Worm (Caenorhabditis elegans): ENCODE measurements around the gene samp-1.

Gene samp-1

DNA sequence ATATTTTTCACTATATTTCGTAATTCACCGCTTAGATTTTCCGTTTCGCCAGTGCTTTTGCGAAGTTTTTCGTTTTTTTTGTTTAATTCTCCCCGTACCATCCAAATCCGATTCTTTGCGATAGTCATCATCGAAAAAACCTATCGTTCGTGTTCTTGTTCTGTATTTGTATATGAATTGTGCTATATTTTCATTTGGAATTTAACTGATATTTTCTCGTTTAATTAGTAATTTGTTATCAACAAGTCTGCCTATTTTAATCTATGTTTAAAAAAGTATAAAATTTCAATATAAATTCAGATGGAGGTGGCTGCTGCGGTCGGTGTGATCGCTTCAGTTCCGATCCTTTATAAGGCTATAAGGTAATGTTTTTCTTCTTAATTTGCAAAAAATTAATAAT, at the start of gene samp-1:
TSS of gene samp-1 (plus strand) at position 301 of the 400 bp plus-strand sequence.
- TF ChIP-seq flt-1 (GFP tag; IDR thresholded peaks at IDR 0.05) (no peak), T22C8.4 (GFP tag; IDR thresholded peaks at IDR 0.05) (no peak), tab-1 (GFP tag; IDR thresholded peaks at IDR 0.05) (no peak), med-1 (GFP tag; optimal IDR thresholded peaks at IDR 0.05; ENCODE audit: insufficient read depth) (no peak), ztf-29 (GFP tag; IDR thresholded peaks at IDR 0.05) (no peak)

DNA sequence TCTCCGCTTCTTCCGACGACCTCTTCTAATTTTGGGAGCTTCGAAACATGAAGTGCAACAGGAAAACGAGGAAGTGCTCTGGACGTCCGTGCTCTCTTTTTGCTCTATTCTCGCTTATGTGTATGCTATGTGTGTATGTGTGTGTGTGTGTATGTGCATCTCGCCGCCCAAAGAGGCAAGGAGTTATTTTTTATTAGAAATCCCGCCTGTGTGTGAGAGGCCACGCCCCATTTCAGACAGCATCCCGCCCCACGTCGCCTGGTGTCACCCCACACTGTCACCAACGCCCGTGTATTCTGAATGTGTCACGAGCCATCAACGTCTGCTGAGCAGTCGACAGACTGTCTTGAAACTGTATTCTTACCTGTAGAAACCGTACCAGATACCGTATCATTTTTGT, 47.2 kb upstream of the samp-1 start, which contains the start of gene T05B9.2:
TSS of gene T05B9.2 (plus strand) at position 301 of the 400 bp plus-strand sequence.
- TF ChIP-seq cog-1 (tag; optimal IDR thresholded peaks at IDR 0.05) = no peak
- TF ChIP-seq tab-1 (GFP tag; IDR thresholded peaks at IDR 0.05) = no peak
- no peak for TF ChIP-seq ztf-29 (GFP tag; IDR thresholded peaks at IDR 0.05)
- no peak for TF ChIP-seq T22C8.4 (GFP tag; IDR thresholded peaks at IDR 0.05)
- no peak for TF ChIP-seq klf-2 (GFP tag; conservative IDR thresholded peaks at IDR 0.05)
- TF ChIP-seq ztf-23 (GFP tag; IDR thresholded peaks at IDR 0.05) = no peak
- TF ChIP-seq ref-1 (GFP tag; conservative IDR thresholded peaks at IDR 0.05) = no peak
- TF ChIP-seq med-1 (GFP tag; optimal IDR thresholded peaks at IDR 0.05; ENCODE audit: insufficient read depth) = no peak

DNA sequence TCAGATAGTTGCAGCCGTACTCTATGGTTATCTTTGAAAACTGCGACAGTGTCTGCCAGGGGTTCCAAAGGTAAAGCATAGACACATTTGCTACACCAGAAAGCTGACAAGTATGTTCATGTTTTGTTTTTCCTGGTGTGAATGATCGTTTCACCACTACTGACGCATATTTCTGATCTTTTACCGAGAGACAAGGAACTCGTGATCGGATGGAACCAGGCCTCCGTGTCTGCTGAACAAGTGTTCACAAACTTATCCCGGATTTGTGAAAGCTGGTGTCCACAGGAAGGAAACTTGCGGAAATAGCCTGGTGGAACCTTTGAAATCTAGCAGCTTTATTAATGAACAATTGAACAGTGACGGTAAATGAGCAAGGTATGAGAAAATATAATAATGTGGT, 42.9 kb upstream of the samp-1 start:
- TF ChIP-seq med-1 (GFP tag; optimal IDR thresholded peaks at IDR 0.05; ENCODE audit: insufficient read depth) (no peak), klf-2 (GFP tag; conservative IDR thresholded peaks at IDR 0.05) (no peak)

DNA sequence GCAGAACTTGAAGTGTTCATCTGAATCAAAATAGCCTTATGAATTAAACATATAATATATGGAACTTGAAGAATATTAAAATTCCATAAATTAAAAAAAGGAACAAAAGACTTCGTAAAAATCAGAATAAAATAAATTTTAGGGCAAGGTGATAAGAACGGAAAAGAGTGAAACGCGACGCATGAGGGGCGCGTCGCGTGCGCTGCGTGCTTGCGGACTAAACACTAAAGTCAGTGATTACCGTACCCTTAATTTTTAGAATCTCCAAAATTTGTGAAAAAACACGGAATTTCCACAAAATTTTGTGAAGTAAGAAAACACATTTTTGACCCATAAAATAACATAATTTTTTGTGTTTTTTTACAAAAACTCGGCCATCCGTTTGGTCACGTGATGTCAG, 41.5 kb upstream of the samp-1 start, which contains the start of gene T05B9.1:
TSS of gene T05B9.1 (minus strand) at position 20 of the 400 bp plus-strand sequence.
- TF ChIP-seq tab-1 (GFP tag; IDR thresholded peaks at IDR 0.05) (no peak), klf-2 (GFP tag; conservative IDR thresholded peaks at IDR 0.05) (no peak), ref-1 (GFP tag; conservative IDR thresholded peaks at IDR 0.05) (no peak), ztf-23 (GFP tag; IDR thresholded peaks at IDR 0.05) (no peak), T22C8.4 (GFP tag; IDR thresholded peaks at IDR 0.05) (no peak), med-1 (GFP tag; optimal IDR thresholded peaks at IDR 0.05; ENCODE audit: insufficient read depth) (no peak), ztf-29 (GFP tag; IDR thresholded peaks at IDR 0.05) (no peak)

DNA sequence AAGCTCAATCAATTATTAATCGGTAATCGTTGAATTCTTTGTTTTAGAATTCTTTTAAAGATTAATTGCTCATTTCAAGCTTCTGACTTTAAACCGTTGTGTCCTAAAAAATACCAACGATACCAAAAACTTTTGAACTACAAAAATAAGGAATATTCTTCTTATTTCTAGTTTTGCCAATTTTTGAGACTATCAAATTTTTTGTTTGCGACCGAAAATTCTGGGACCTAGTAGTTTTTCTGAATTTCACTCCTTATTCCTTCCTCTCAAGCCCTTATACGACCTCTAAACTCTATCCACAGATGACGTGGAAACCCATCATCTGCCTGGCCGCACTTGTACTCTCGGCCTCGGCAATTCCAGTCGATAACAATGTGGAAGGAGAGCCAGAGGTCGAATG, 33.9 kb upstream of the samp-1 start, which contains the start of gene cut-1:
TSS of gene cut-1 (plus strand) at position 301 of the 400 bp plus-strand sequence.
- TF ChIP-seq T22C8.4 (GFP tag; IDR thresholded peaks at IDR 0.05) (no peak), med-1 (GFP tag; optimal IDR thresholded peaks at IDR 0.05; ENCODE audit: insufficient read depth) (no peak), ztf-29 (GFP tag; IDR thresholded peaks at IDR 0.05) (no peak), klf-2 (GFP tag; conservative IDR thresholded peaks at IDR 0.05) (no peak)

DNA sequence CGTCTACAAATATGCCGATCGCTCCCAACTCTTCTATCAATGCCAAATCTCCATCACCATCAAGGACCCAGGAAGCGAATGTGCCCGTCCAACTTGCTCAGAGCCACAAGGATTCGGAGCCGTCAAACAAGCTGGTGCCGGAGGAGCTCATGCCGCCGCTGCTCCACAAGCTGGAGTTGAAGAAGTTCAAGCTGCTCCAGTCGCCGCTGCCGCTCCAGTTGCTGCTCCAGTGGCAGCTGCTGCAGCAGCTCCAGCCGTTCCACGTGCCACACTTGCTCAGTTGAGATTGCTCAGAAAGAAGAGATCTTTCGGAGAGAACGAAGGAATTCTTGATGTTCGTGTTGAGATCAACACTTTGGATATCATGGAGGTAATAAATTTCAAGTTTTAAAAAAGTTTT, 31.9 kb upstream of the samp-1 start:
- TF ChIP-seq cog-1 (tag; optimal IDR thresholded peaks at IDR 0.05) (no peak), T22C8.4 (GFP tag; IDR thresholded peaks at IDR 0.05) (no peak), flt-1 (GFP tag; IDR thresholded peaks at IDR 0.05) (no peak), ref-1 (GFP tag; conservative IDR thresholded peaks at IDR 0.05) (no peak), klf-2 (GFP tag; conservative IDR thresholded peaks at IDR 0.05) (no peak), ztf-29 (GFP tag; IDR thresholded peaks at IDR 0.05) (no peak), tab-1 (GFP tag; IDR thresholded peaks at IDR 0.05) (no peak), med-1 (GFP tag; optimal IDR thresholded peaks at IDR 0.05; ENCODE audit: insufficient read depth) (no peak), ztf-23 (GFP tag; IDR thresholded peaks at IDR 0.05) (no peak)

DNA sequence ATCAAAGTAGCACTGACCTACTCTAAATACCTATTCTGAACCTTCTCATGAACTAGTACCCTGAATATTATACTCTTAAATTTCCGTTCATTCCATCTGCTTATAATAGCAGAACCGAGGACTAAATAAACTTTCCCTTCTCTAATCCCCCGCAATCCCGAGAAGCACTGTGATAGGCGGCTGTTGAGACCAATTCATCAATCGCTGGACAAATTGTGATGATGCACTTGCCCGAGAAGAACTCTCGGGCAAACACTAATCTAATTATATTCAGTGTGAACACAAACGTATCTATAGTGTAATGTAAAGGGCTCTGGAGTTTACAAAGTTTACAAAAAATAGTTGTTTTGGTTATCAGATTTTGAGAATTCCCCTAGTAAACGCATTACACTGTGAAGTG, 27.8 kb upstream of the samp-1 start:
- TF ChIP-seq ztf-23 (GFP tag; IDR thresholded peaks at IDR 0.05) = no peak
- TF ChIP-seq flt-1 (GFP tag; IDR thresholded peaks at IDR 0.05) = no peak
- TF ChIP-seq ref-1 (GFP tag; conservative IDR thresholded peaks at IDR 0.05) = no peak
- TF ChIP-seq ztf-29 (GFP tag; IDR thresholded peaks at IDR 0.05) = no peak
- no peak for TF ChIP-seq T22C8.4 (GFP tag; IDR thresholded peaks at IDR 0.05)
- TF ChIP-seq klf-2 (GFP tag; conservative IDR thresholded peaks at IDR 0.05) = no peak
- TF ChIP-seq cog-1 (tag; optimal IDR thresholded peaks at IDR 0.05) = no peak
- TF ChIP-seq med-1 (GFP tag; optimal IDR thresholded peaks at IDR 0.05; ENCODE audit: insufficient read depth) = no peak
- no peak for TF ChIP-seq tab-1 (GFP tag; IDR thresholded peaks at IDR 0.05)

DNA sequence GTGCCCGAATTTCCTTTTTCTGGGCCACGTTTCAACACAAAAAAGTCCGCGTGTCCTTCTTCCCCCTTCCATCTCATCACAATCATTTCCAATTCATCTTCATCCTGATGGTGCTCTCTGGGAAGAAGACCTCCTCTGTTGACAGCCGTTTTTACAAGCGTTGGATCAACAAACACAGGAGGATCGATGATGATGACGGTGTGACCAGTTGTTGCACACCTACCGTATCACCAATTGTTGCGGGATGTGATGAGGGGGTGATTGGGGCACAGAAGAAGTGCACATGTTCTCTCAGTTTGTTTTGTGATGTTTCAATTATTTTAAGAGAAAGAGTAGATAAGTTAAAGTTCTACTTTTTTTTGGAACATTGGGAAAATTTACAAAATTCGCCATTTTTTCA, 27.2 kb upstream of the samp-1 start:
- TF ChIP-seq T22C8.4 (GFP tag; IDR thresholded peaks at IDR 0.05) = no peak
- no peak for TF ChIP-seq ztf-23 (GFP tag; IDR thresholded peaks at IDR 0.05)
- no peak for TF ChIP-seq med-1 (GFP tag; optimal IDR thresholded peaks at IDR 0.05; ENCODE audit: insufficient read depth)
- TF ChIP-seq flt-1 (GFP tag; IDR thresholded peaks at IDR 0.05) = no peak
- TF ChIP-seq ref-1 (GFP tag; conservative IDR thresholded peaks at IDR 0.05) = no peak
- no peak for TF ChIP-seq klf-2 (GFP tag; conservative IDR thresholded peaks at IDR 0.05)
- TF ChIP-seq ztf-29 (GFP tag; IDR thresholded peaks at IDR 0.05) = no peak
- no peak for TF ChIP-seq tab-1 (GFP tag; IDR thresholded peaks at IDR 0.05)
- TF ChIP-seq cog-1 (tag; optimal IDR thresholded peaks at IDR 0.05) = no peak

DNA sequence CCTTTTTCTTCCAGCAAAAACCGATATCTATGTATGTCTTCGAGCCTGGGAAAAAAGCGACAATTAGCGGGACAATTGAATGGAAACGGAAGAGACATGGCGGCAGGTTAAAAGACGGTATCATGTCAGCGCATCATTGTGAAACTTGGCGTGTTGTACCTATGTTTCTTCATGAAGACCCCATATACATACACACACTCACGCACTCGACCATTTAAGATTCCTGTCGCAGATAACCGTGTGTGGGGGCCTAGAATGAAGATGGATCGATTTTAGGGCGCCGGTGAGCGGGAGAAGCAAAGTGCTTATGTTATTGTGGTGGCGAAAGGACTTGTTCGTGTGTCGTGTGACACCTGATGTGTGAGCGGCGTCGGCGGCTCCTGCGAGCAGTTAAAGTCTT, 25.8 kb upstream of the samp-1 start:
- TF ChIP-seq T22C8.4 (GFP tag; IDR thresholded peaks at IDR 0.05) (no peak), ztf-29 (GFP tag; IDR thresholded peaks at IDR 0.05) (no peak), ref-1 (GFP tag; conservative IDR thresholded peaks at IDR 0.05) (no peak), tab-1 (GFP tag; IDR thresholded peaks at IDR 0.05) (no peak), flt-1 (GFP tag; IDR thresholded peaks at IDR 0.05) (no peak), cog-1 (tag; optimal IDR thresholded peaks at IDR 0.05) (no peak), med-1 (GFP tag; optimal IDR thresholded peaks at IDR 0.05; ENCODE audit: insufficient read depth) (no peak), ztf-23 (GFP tag; IDR thresholded peaks at IDR 0.05) (no peak), klf-2 (GFP tag; conservative IDR thresholded peaks at IDR 0.05) (no peak)

DNA sequence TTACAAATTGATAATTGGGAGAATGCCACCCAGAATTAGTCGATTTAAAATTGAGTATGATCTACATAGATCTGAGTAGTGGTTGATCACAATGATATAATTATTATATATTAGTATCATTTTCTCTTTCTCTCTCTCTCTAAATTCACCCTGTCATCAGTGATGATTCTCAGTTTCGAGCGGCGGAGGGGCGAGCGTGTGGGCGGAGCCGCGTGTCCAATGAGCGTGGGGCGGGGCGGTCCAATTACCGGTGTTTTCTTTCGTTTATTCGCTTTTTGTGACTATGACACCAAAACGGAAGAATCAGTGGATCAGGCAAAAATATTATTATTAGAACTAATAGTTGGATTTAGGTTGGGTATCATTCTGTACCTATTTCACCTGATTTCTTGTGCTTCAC, 22.7 kb upstream of the samp-1 start:
- no peak for TF ChIP-seq cog-1 (tag; optimal IDR thresholded peaks at IDR 0.05)
- TF ChIP-seq med-1 (GFP tag; optimal IDR thresholded peaks at IDR 0.05; ENCODE audit: insufficient read depth) = no peak
- no peak for TF ChIP-seq klf-2 (GFP tag; conservative IDR thresholded peaks at IDR 0.05)
- TF ChIP-seq T22C8.4 (GFP tag; IDR thresholded peaks at IDR 0.05) = no peak
- no peak for TF ChIP-seq ztf-29 (GFP tag; IDR thresholded peaks at IDR 0.05)
- no peak for TF ChIP-seq flt-1 (GFP tag; IDR thresholded peaks at IDR 0.05)

Measured in whole organism, midembryonic.